Fruit fly (Drosophila melanogaster): Measurements from ENCODE around the gene mbo.

mbo gene

DNA sequence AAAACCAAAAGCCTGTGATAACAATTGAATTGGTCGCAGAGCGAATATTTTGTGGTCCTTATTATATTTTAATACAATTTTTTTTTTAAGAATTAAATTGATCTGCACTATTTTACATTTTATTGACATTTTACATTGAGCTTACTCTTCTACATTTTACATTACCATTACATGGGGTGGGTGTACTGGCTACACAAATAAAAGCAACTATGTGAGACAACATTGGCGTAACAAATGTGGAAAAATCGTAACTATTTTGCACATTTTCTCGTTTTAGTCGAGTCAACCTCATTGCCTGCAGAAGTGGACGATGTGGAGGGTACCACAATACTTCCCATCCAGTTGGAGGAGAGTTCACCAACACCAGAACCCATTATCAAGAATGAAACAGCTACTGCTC is 28.3 kb downstream of the mbo start (continued):
- TF ChIP-seq inv (GFP tag; IDR thresholded peaks at IDR 0.05; ENCODE audit: partially characterized antibody) (no peak), row (GFP tag; IDR thresholded peaks at IDR 0.05) (no peak), lilli (GFP tag; optimal IDR thresholded peaks at IDR 0.05) (no peak), CG3995 (GFP tag; optimal IDR thresholded peaks at IDR 0.05) (no peak), jumu (GFP tag; optimal IDR thresholded peaks at IDR 0.05) (no peak), ap (GFP tag; IDR thresholded peaks at IDR 0.05) (no peak), CG6683 (GFP tag; optimal IDR thresholded peaks at IDR 0.05) (no peak), CG14050 (GFP tag; IDR thresholded peaks at IDR 0.05) (no peak), Bgb (GFP tag; IDR thresholded peaks at IDR 0.05; ENCODE audit: partially characterized antibody) (peak; percentile 73), Antp (GFP tag; optimal IDR thresholded peaks at IDR 0.05) (no peak), CG11398 (GFP tag; optimal IDR thresholded peaks at IDR 0.05) (no peak), bsh (GFP tag; optimal IDR thresholded peaks at IDR 0.05) (no peak), zen (tag; optimal IDR thresholded peaks at IDR 0.05) (peak; percentile 2), croc (GFP tag; conservative IDR thresholded peaks at IDR 0.05) (no peak), ac (GFP tag; optimal IDR thresholded peaks at IDR 0.05) (no peak), ken (GFP tag; IDR thresholded peaks at IDR 0.05) (no peak), CG1832 (GFP tag; optimal IDR thresholded peaks at IDR 0.05) (no peak), Six4 (GFP tag; optimal IDR thresholded peaks at IDR 0.05) (no peak), vfl (GFP tag; optimal IDR thresholded peaks at IDR 0.05) (no peak), Gug (GFP tag; IDR thresholded peaks at IDR 0.05) (no peak), zfh2 (GFP tag; optimal IDR thresholded peaks at IDR 0.05) (no peak), CG14441 (GFP tag; IDR thresholded peaks at IDR 0.05) (no peak), peb (GFP tag; IDR thresholded peaks at IDR 0.05) (no peak), ssp (GFP tag; IDR thresholded peaks at IDR 0.05) (no peak), CG11723 (GFP tag; optimal IDR thresholded peaks at IDR 0.05) (no peak), CG43689 (GFP tag; IDR thresholded peaks at IDR 0.05) (no peak), Adf1 (GFP tag; IDR thresholded peaks at IDR 0.05) (no peak), Awh (GFP tag; IDR thresholded peaks at IDR 0.05) (no peak), Abd-B (GFP tag; optimal IDR thresholded peaks at IDR 0.05) (peak; percentile 12), CG11093 (GFP tag; IDR thresholded peaks at IDR 0.05) (no peak), E2f2 (GFP tag; IDR thresholded peaks at IDR 0.05) (no peak), CG18011 (GFP tag; optimal IDR thresholded peaks at IDR 0.05) (no peak), CG10543 (GFP tag; optimal IDR thresholded peaks at IDR 0.05) (no peak), ase (GFP tag; IDR thresholded peaks at IDR 0.05) (no peak), Ada2b (GFP tag; IDR thresholded peaks at IDR 0.05) (no peak), Hmr (GFP tag; optimal IDR thresholded peaks at IDR 0.05) (peak; percentile 18), Hmx (GFP tag; optimal IDR thresholded peaks at IDR 0.05) (no peak), eyg (GFP tag; optimal IDR thresholded peaks at IDR 0.05) (no peak), hkb (optimal IDR thresholded peaks at IDR 0.05) (no peak), hkb (GFP tag; IDR thresholded peaks at IDR 0.05) (no peak), CG4282 (GFP tag; optimal IDR thresholded peaks at IDR 0.05) (no peak), Oaz (GFP tag; IDR thresholded peaks at IDR 0.05) (no peak), sqz (GFP tag; optimal IDR thresholded peaks at IDR 0.05) (no peak), toy (GFP tag; IDR thresholded peaks at IDR 0.05) (no peak), pita (GFP tag; optimal IDR thresholded peaks at IDR 0.05) (peak; percentile 71), HLHmδ (GFP tag; optimal IDR thresholded peaks at IDR 0.05) (no peak), trem (tag; optimal IDR thresholded peaks at IDR 0.05) (peak; percentile 30), Opbp (GFP tag; IDR thresholded peaks at IDR 0.05; ENCODE audit: partially characterized antibody) (peak; percentile 49; the same call in 2 of the 3 replicates), CG8089 (GFP tag; optimal IDR thresholded peaks at IDR 0.05) (no peak), CG10147 (GFP tag; optimal IDR thresholded peaks at IDR 0.05) (no peak), odd (GFP tag; optimal IDR thresholded peaks at IDR 0.05) (no peak), CG16813 (GFP tag; IDR thresholded peaks at IDR 0.05; ENCODE audit: partially characterized antibody) (peak; percentile 66), sd (tag; optimal IDR thresholded peaks at IDR 0.05) (peak; percentile 13)
